Worm (Caenorhabditis elegans) whole organism, L4 larva: ENCODE data around the gene F13D12.3.

Experiments used
- D1046.2 ChIP-seq: fragments of 200-800 bp; sonication (Bioruptor generic); IDR thresholded peaks from 2 replicates; pipeline ENCODE4 v1.3.6; 2022; ENCODE audit warnings: missing genetic modification characterization, missing compliant biosample characterization
- F10B5.3 ChIP-seq: sonication (generic microtip); optimal IDR thresholded peaks from 2 replicates; lab custom pipeline; 2016; ENCODE audit warnings: mild to moderate bottlenecking, missing genetic modification characterization, missing compliant biosample characterization
- F26F4.8 ChIP-seq: fragments of 200-800 bp; sonication (Bioruptor generic); conservative IDR thresholded peaks from 2 replicates; pipeline ENCODE4 v1.3.6; 2022; ENCODE audit warnings: missing genetic modification characterization, missing compliant biosample characterization
- F37D6.2 ChIP-seq: sonication (generic microtip); optimal IDR thresholded peaks from 2 replicates; lab custom pipeline; 2016; ENCODE audit warnings: mild to moderate bottlenecking, missing genetic modification characterization, missing compliant biosample characterization
- R02D3.7 ChIP-seq: fragments of 150-350 bp; sonication (generic microtip); optimal IDR thresholded peaks from 3 replicates; lab custom pipeline; 2014; ENCODE audit warnings: missing biosample characterization, missing genetic modification characterization
- T20F7.1 ChIP-seq: fragments of 200-800 bp; sonication (Bioruptor generic); optimal IDR thresholded peaks from 2 replicates; lab custom pipeline; 2018; ENCODE audit warnings: mild to moderate bottlenecking, missing genetic modification characterization, missing compliant biosample characterization
- T26A8.4 ChIP-seq: fragments of 200-800 bp; sonication (Bioruptor generic); IDR thresholded peaks from 2 replicates; pipeline ENCODE4 v1.3.6; 2022; ENCODE audit warnings: missing genetic modification characterization, missing compliant biosample characterization
- Y105C5A.15 ChIP-seq: fragments of 200-800 bp; sonication (Bioruptor generic); IDR thresholded peaks from 2 replicates; pipeline ENCODE4 v1.3.6; 2022; ENCODE audit warnings: missing genetic modification characterization, missing compliant biosample characterization
- Y48G9A.11 ChIP-seq: fragments of 200-800 bp; sonication (Bioruptor generic); IDR thresholded peaks from 2 replicates; pipeline ENCODE4 v1.3.6; 2022; ENCODE audit warnings: missing genetic modification reagents, missing genetic modification characterization, missing compliant biosample characterization
- Y5F2A.4 ChIP-seq: fragments of 200-800 bp; sonication (Bioruptor generic); optimal IDR thresholded peaks from 2 replicates; lab custom pipeline; 2018; ENCODE audit warnings: mild to moderate bottlenecking, missing genetic modification characterization, missing compliant biosample characterization
- Y75B8A.6 ChIP-seq: fragments of 200-800 bp; sonication (Bioruptor generic); IDR thresholded peaks from 2 replicates; pipeline ENCODE4 v1.3.6; 2022; ENCODE audit warnings: missing genetic modification reagents, missing genetic modification characterization, missing compliant biosample characterization
- ZK337.2 ChIP-seq: fragments of 200-800 bp; sonication (Bioruptor generic); IDR thresholded peaks from 2 replicates; pipeline ENCODE4 v1.3.6; 2022; ENCODE audit warnings: missing genetic modification reagents, missing genetic modification characterization, missing compliant biosample characterization
- aha-1 ChIP-seq: fragments of 150-350 bp; peaks from one replicate; lab custom pipeline; 2014; ENCODE audit warnings: missing biosample characterization, missing genetic modification characterization
- aly-2 ChIP-seq: sonication (generic microtip); optimal IDR thresholded peaks from 2 replicates; lab custom pipeline; 2018; ENCODE audit warnings: missing biosample characterization, missing genetic modification characterization
- ama-1 ChIP-seq: fragments of 150-350 bp; optimal IDR thresholded peaks from 2 replicates; lab custom pipeline; 2014; ENCODE audit warnings: inconsistent platforms, mixed read lengths
- arid-1 ChIP-seq: fragments of 200-800 bp; sonication (Bioruptor generic); conservative IDR thresholded peaks from 2 replicates; pipeline ENCODE4 v1.3.6; 2022; ENCODE audit warnings: missing genetic modification reagents, missing genetic modification characterization, missing compliant biosample characterization
- attf-4 ChIP-seq: sonication (generic microtip); optimal IDR thresholded peaks from 3 replicates; lab custom pipeline; 2017; ENCODE audit warnings: missing biosample characterization, missing genetic modification characterization
- ceh-20 ChIP-seq: fragments of 200-800 bp; sonication (Bioruptor generic); IDR thresholded peaks from 2 replicates; pipeline ENCODE4 v1.3.6; 2022; ENCODE audit warnings: missing genetic modification reagents, missing genetic modification characterization, missing compliant biosample characterization
- ceh-28 ChIP-seq: fragments of 150-350 bp; optimal IDR thresholded peaks from 2 replicates; lab custom pipeline; 2014; ENCODE audit warnings: missing biosample characterization, missing genetic modification reagents, missing genetic modification characterization
- ceh-82 ChIP-seq: sonication (generic microtip); optimal IDR thresholded peaks from 2 replicates; lab custom pipeline; 2017; ENCODE audit warnings: missing biosample characterization, missing genetic modification characterization
- ctbp-1 ChIP-seq: fragments of 200-800 bp; sonication (Bioruptor generic); IDR thresholded peaks from 2 replicates; pipeline ENCODE4 v1.3.6; 2022; ENCODE audit warnings: missing genetic modification reagents, missing genetic modification characterization, missing compliant biosample characterization
- daf-8 ChIP-seq: fragments of 200-800 bp; sonication (Bioruptor generic); IDR thresholded peaks from 2 replicates; pipeline ENCODE4 v1.3.6; 2022; ENCODE audit warnings: missing genetic modification characterization, missing compliant biosample characterization
- dmd-6 ChIP-seq: fragments of 200-800 bp; sonication (Bioruptor generic); IDR thresholded peaks from 2 replicates; pipeline ENCODE4 v1.3.6; 2022; ENCODE audit warnings: missing genetic modification reagents, missing genetic modification characterization, missing compliant biosample characterization
- dmd-9 ChIP-seq: fragments of 200-800 bp; sonication (Bioruptor generic); IDR thresholded peaks from 2 replicates; pipeline ENCODE4 v1.3.6; 2022; ENCODE audit warnings: missing genetic modification reagents, missing genetic modification characterization, missing compliant biosample characterization
- dve-1 ChIP-seq: sonication (generic microtip); optimal IDR thresholded peaks from 2 replicates; lab custom pipeline; 2017; ENCODE audit warnings: antibody characterized with exemption, mild to moderate bottlenecking, missing genetic modification characterization, missing compliant biosample characterization; ENCODE audit not compliant: insufficient read depth
- hif-1 ChIP-seq, 2 experiments: sonication (generic microtip); optimal IDR thresholded peaks; 2 replicates each; lab custom pipeline; 2016 to 2017; ENCODE audit warnings: missing compliant biosample characterization in 2 of 2, missing genetic modification characterization in 2 of 2, missing genetic modification reagents in 2 of 2, missing genotype in 2 of 2, mild to moderate bottlenecking in 1 of 2
- hlh-30 ChIP-seq: sonication (generic microtip); optimal IDR thresholded peaks from 2 replicates; lab custom pipeline; 2017; ENCODE audit warnings: antibody characterized with exemption, mild to moderate bottlenecking, missing genetic modification characterization, missing compliant biosample characterization; ENCODE audit not compliant: insufficient read depth
- lim-7 ChIP-seq: fragments of 200-800 bp; sonication (Bioruptor generic); IDR thresholded peaks from 2 replicates; pipeline ENCODE4 v1.3.6; 2022; ENCODE audit warnings: missing genetic modification characterization, missing compliant biosample characterization
- lin-13 ChIP-seq: fragments of 150-350 bp; optimal IDR thresholded peaks from 2 replicates; lab custom pipeline; 2014; ENCODE audit warnings: missing biosample characterization, missing genetic modification reagents, missing genetic modification characterization
- lin-29 ChIP-seq: fragments of 200-800 bp; sonication (Bioruptor generic); IDR thresholded peaks from 2 replicates; pipeline ENCODE4 v1.3.6; 2022; ENCODE audit warnings: missing genetic modification reagents, missing genetic modification characterization, missing compliant biosample characterization
- lir-3 ChIP-seq: sonication (generic microtip); optimal IDR thresholded peaks from 2 replicates; lab custom pipeline; 2016; ENCODE audit warnings: mild to moderate bottlenecking, missing genetic modification characterization, missing compliant biosample characterization
- madf-5 ChIP-seq, 2 experiments: fragments of 200-800 bp; sonication (Bioruptor generic); IDR thresholded peaks; 2 replicates each; pipeline ENCODE4 v1.3.6; 2022; ENCODE audit warnings: missing compliant biosample characterization in 2 of 2, missing genetic modification characterization in 2 of 2
- mdl-1 ChIP-seq, 2 experiments: fragments of 150-350 bp in 1 of 2; sonication (generic microtip) in 1 of 2; optimal IDR thresholded peaks; 2 replicates each; lab custom pipeline; 2014 to 2017; ENCODE audit warnings: missing biosample characterization in 2 of 2, missing genetic modification characterization in 2 of 2
- mep-1 ChIP-seq: fragments of 150-350 bp; sonication (generic microtip); optimal IDR thresholded peaks from 3 replicates; lab custom pipeline; 2014; ENCODE audit warnings: missing biosample characterization, missing genetic modification characterization
- mxl-2 ChIP-seq: fragments of 200-800 bp; sonication (Bioruptor generic); conservative IDR thresholded peaks from 2 replicates; pipeline ENCODE4 v1.3.6; 2022; ENCODE audit warnings: missing genetic modification reagents, missing genetic modification characterization, missing compliant biosample characterization
- mxl-3 ChIP-seq: fragments of 200-800 bp; sonication (Bioruptor generic); optimal IDR thresholded peaks from 2 replicates; lab custom pipeline; 2018; ENCODE audit warnings: mild to moderate bottlenecking, missing genetic modification characterization, missing compliant biosample characterization
- nhr-237 ChIP-seq: sonication (generic microtip); optimal IDR thresholded peaks from 2 replicates; lab custom pipeline; 2017; ENCODE audit warnings: missing biosample characterization, missing genetic modification characterization
- nhr-42 ChIP-seq: fragments of 200-800 bp; sonication (Bioruptor generic); IDR thresholded peaks from 2 replicates; pipeline ENCODE4 v1.3.6; 2022; ENCODE audit warnings: missing genetic modification characterization, missing compliant biosample characterization
- nhr-77 ChIP-seq: fragments of 150-350 bp; optimal IDR thresholded peaks from 2 replicates; lab custom pipeline; 2014; ENCODE audit warnings: missing biosample characterization, missing genetic modification characterization
- pha-4 ChIP-seq, 2 experiments: fragments of 150-350 bp in 1 of 2; fragments of 200-800 bp in 1 of 2; sonication (Bioruptor generic) in 1 of 2; IDR thresholded peaks in 1 of 2; optimal IDR thresholded peaks in 1 of 2; 2 replicates each; pipeline versions ENCODE4 v1.3.6 to Lab custom; 2014 to 2022; ENCODE audit warnings: missing genetic modification characterization in 2 of 2, missing genetic modification reagents in 2 of 2, missing biosample characterization in 1 of 2, missing compliant biosample characterization in 1 of 2
- php-3 ChIP-seq: fragments of 200-800 bp; sonication (Bioruptor generic); IDR thresholded peaks from 2 replicates; pipeline ENCODE4 v1.3.6; 2022; ENCODE audit warnings: missing genetic modification reagents, missing genetic modification characterization, missing compliant biosample characterization
- rbr-2 ChIP-seq: sonication (generic microtip); optimal IDR thresholded peaks from 2 replicates; lab custom pipeline; 2016; ENCODE audit warnings: missing genotype, missing genetic modification characterization, missing compliant biosample characterization
- sdz-12 ChIP-seq: fragments of 200-800 bp; sonication (Bioruptor generic); optimal IDR thresholded peaks from 2 replicates; lab custom pipeline; 2018; ENCODE audit warnings: mild to moderate bottlenecking, missing genetic modification characterization, missing compliant biosample characterization
- set-16 ChIP-seq: fragments of 200-800 bp; sonication (Bioruptor generic); IDR thresholded peaks from 2 replicates; pipeline ENCODE4 v1.3.6; 2022; ENCODE audit warnings: missing genetic modification reagents, missing genetic modification characterization, missing compliant biosample characterization
- snpc-1.2 ChIP-seq: fragments of 200-800 bp; sonication (Bioruptor generic); IDR thresholded peaks from 2 replicates; pipeline ENCODE4 v1.3.6; 2022; ENCODE audit warnings: missing genetic modification reagents, missing genetic modification characterization, missing compliant biosample characterization
- snpc-4 ChIP-seq: fragments of 150-350 bp; optimal IDR thresholded peaks from 2 replicates; lab custom pipeline; 2014; ENCODE audit warnings: missing biosample characterization, missing genetic modification characterization
- spr-1 ChIP-seq: sonication (generic microtip); optimal IDR thresholded peaks from 2 replicates; lab custom pipeline; 2016; ENCODE audit warnings: mild to moderate bottlenecking, missing genetic modification characterization, missing compliant biosample characterization
- tag-97 ChIP-seq: fragments of 200-800 bp; sonication (Bioruptor generic); IDR thresholded peaks from 2 replicates; pipeline ENCODE4 v1.3.6; 2022; ENCODE audit warnings: missing genetic modification characterization, missing compliant biosample characterization
- unc-130 ChIP-seq: sonication (generic microtip); optimal IDR thresholded peaks from 2 replicates; lab custom pipeline; 2016; ENCODE audit warnings: missing genetic modification reagents, missing genetic modification characterization, missing compliant biosample characterization
- unc-62 ChIP-seq, 3 experiments: fragments of 150-350 bp in 1 of 3; sonication (generic microtip); optimal IDR thresholded peaks in 2 of 3; peaks in 1 of 3; 1 replicate in 1 of 3; 2 replicates in 2 of 3; lab custom pipeline; 2014 to 2017; ENCODE audit warnings: missing biosample characterization in 3 of 3, missing genetic modification characterization in 3 of 3, missing genetic modification reagents in 3 of 3, missing genotype in 1 of 3
- zip-11 ChIP-seq: fragments of 200-800 bp; sonication (Bioruptor generic); IDR thresholded peaks from 2 replicates; pipeline ENCODE4 v1.3.6; 2022; ENCODE audit warnings: missing genetic modification characterization, missing compliant biosample characterization
- ztf-7 ChIP-seq: fragments of 150-350 bp; optimal IDR thresholded peaks from 2 replicates; lab custom pipeline; 2014; ENCODE audit warnings: missing biosample characterization, missing genetic modification characterization

F13D12.3 gene

DNA sequence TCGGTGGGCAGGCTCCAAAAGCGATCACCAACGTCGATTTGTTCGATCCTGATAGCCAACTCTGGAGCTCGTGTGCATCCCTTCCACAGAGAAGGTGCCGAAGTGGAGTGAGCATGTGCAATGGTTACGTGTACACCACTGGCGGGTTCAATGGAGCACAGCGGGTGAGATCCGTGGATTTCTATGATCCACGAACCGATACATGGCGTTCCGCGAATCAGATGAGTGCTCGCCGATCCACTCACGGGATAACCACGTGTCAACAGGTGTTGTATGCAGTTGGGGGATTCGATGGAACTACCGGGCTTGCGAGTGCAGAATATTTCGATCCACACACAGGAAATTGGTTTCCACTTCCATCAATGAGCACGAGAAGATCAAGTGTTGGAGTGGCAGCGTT, 29.3 kb upstream of the F13D12.3 start:
- TF ChIP-seq daf-8: no peak
- TF ChIP-seq snpc-1.2 (GFP tag; lab: Robert Waterston, UW): no peak
- TF ChIP-seq D1046.2: peak; percentile 81; the same call in 1 of the 2 replicates
- TF ChIP-seq nhr-42: no peak
- no peak for TF ChIP-seq ceh-28
- TF ChIP-seq attf-4 (tag; lab: Kevin White, UChicago): no peak
- TF ChIP-seq lin-13: no peak
- no peak for TF ChIP-seq ama-1 (lab: Kevin White, UChicago)
- no peak for TF ChIP-seq mdl-1 (tag; optimal IDR thresholded peaks at IDR 0.05; lab: Kevin White, UChicago)
- TF ChIP-seq aly-2 (tag; lab: Kevin White, UChicago): peak; percentile 48
- TF ChIP-seq hlh-30 (tag; lab: Kevin White, UChicago): no peak
- TF ChIP-seq hif-1 (tag; optimal IDR thresholded peaks at IDR 0.05; lab: Kevin White, UChicago): no peak
- no peak for TF ChIP-seq pha-4 (GFP tag; IDR thresholded peaks at IDR 0.05; lab: Robert Waterston, UW)
- TF ChIP-seq pha-4 (tag; optimal IDR thresholded peaks at IDR 0.05; lab: Kevin White, UChicago): no peak
- TF ChIP-seq lin-29 (GFP tag; lab: Robert Waterston, UW): no peak
- TF ChIP-seq F26F4.8 (GFP tag; lab: Robert Waterston, UW): no peak
- TF ChIP-seq R02D3.7 (tag; lab: Kevin White, UChicago): no peak
- TF ChIP-seq ctbp-1 (GFP tag; lab: Robert Waterston, UW): 0 out of 2 replicates have a peak, but pooled peaks have one; percentile 16
- TF ChIP-seq F37D6.2 (tag; lab: Kevin White, UChicago): no peak
- no peak for TF ChIP-seq rbr-2 (tag; lab: Kevin White, UChicago)
- no peak for TF ChIP-seq Y105C5A.15 (GFP tag; lab: Robert Waterston, UW)
- TF ChIP-seq ceh-20: no peak
- TF ChIP-seq dmd-6 (GFP tag; lab: Robert Waterston, UW): no peak
- no peak for TF ChIP-seq lim-7 (GFP tag; lab: Robert Waterston, UW)
- TF ChIP-seq nhr-77: no peak
- no peak for TF ChIP-seq ztf-7 (tag; lab: Kevin White, UChicago)
- TF ChIP-seq lir-3: no peak
- TF ChIP-seq ceh-82 (tag; lab: Kevin White, UChicago): no peak
- no peak for TF ChIP-seq mxl-3
- TF ChIP-seq sdz-12 (GFP tag; lab: Kevin White, UChicago): no peak
- TF ChIP-seq dmd-9: no peak
- peak; percentile 38 for TF ChIP-seq set-16 (GFP tag; lab: Robert Waterston, UW)
- peak in 1 of 2 experiments; percentile 56 for TF ChIP-seq unc-62 (GFP tag; optimal IDR thresholded peaks at IDR 0.05 in 1 of 2; lab: Kevin White, UChicago)
- no peak for TF ChIP-seq unc-62 (tag; optimal IDR thresholded peaks at IDR 0.05; lab: Kevin White, UChicago)

DNA sequence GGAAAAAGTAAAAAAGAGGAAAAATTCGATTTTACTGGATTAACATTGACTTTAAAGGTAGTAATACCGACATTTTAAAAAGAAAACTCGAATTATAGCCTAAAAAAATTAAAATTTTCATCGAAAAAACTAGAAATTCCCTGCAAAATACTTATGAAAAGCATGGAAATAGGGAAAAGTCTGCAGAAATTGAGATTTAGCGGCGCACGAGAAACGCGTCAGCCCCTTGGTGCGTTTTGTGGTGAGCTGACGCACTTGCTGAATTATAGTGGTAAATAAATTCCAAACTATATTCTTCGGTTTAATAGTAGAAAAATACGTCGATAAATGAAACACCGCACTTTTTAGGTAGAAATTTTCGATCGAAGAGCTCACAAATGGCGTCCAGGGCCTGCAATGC, 25.8 kb upstream of the F13D12.3 start:
- TF ChIP-seq lin-29 (GFP tag; lab: Robert Waterston, UW): no peak
- TF ChIP-seq T26A8.4 (GFP tag; lab: Robert Waterston, UW): no peak
- no peak for TF ChIP-seq T20F7.1 (GFP tag; lab: Kevin White, UChicago)
- no peak for TF ChIP-seq nhr-237 (tag; lab: Kevin White, UChicago)
- no peak for TF ChIP-seq tag-97 (GFP tag; lab: Robert Waterston, UW)
- TF ChIP-seq ZK337.2: no peak
- TF ChIP-seq Y75B8A.6 (GFP tag; lab: Robert Waterston, UW): no peak
- no peak for TF ChIP-seq madf-5 (GFP tag; IDR thresholded peaks at IDR 0.05; lab: Robert Waterston, UW)
- TF ChIP-seq spr-1: no peak
- TF ChIP-seq snpc-4: no peak
- peak; percentile 43 for TF ChIP-seq dve-1 (tag; lab: Kevin White, UChicago)
- peak; percentile 1 for TF ChIP-seq nhr-77
- no peak for TF ChIP-seq arid-1 (GFP tag; lab: Robert Waterston, UW)
- no peak for TF ChIP-seq hlh-30 (tag; lab: Kevin White, UChicago)
- no peak for TF ChIP-seq zip-11
- TF ChIP-seq Y105C5A.15 (GFP tag; lab: Robert Waterston, UW): no peak
- no peak for TF ChIP-seq Y5F2A.4 (GFP tag; lab: Kevin White, UChicago)
- TF ChIP-seq php-3 (GFP tag; lab: Robert Waterston, UW): no peak
- no peak for TF ChIP-seq unc-130 (GFP tag; lab: Kevin White, UChicago)
- TF ChIP-seq mep-1: peak; percentile 50
- no peak for TF ChIP-seq Y48G9A.11 (GFP tag; lab: Robert Waterston, UW)
- no peak for TF ChIP-seq mxl-2 (GFP tag; lab: Robert Waterston, UW)
- peak; percentile 96 for TF ChIP-seq aha-1 (tag; lab: Kevin White, UChicago)
- TF ChIP-seq F10B5.3 (tag; lab: Kevin White, UChicago): no peak
